Worm (Caenorhabditis elegans) whole organism, L1 larva: Measurements from ENCODE around the gene F57B9.3.

Source experiments
- C16A3.4 ChIP-seq: fragments of 150-350 bp; optimal IDR thresholded peaks from 2 replicates; lab custom pipeline; 2014; ENCODE audit warnings: missing biosample characterization, missing genetic modification characterization
- ama-1 ChIP-seq: fragments of 150-350 bp; optimal IDR thresholded peaks from 2 replicates; lab custom pipeline; 2014
- jun-1 ChIP-seq: fragments of 150-350 bp; optimal IDR thresholded peaks from 2 replicates; lab custom pipeline; 2014; ENCODE audit warnings: missing biosample characterization, missing genetic modification reagents, missing genetic modification characterization
- nhr-237 ChIP-seq: fragments of 150-350 bp; optimal IDR thresholded peaks from 2 replicates; lab custom pipeline; 2014; ENCODE audit warnings: missing biosample characterization, missing genetic modification characterization
- nhr-90 ChIP-seq: sonication (generic microtip); optimal IDR thresholded peaks from 2 replicates; lab custom pipeline; 2016; ENCODE audit warnings: mild to moderate bottlenecking, missing genetic modification characterization, missing compliant biosample characterization; ENCODE audit not compliant: poor library complexity
- pag-3 ChIP-seq: sonication (generic microtip); optimal IDR thresholded peaks from 2 replicates; lab custom pipeline; 2017; ENCODE audit warnings: missing genetic modification characterization, mild to moderate bottlenecking, missing compliant biosample characterization, antibody characterized with exemption, borderline replicate concordance; ENCODE audit not compliant: insufficient read depth
- rnt-1 ChIP-seq: sonication (generic microtip); optimal IDR thresholded peaks from 2 replicates; lab custom pipeline; 2016; ENCODE audit warnings: mild to moderate bottlenecking, missing genetic modification characterization, moderate library complexity, missing compliant biosample characterization
- snpc-4 ChIP-seq: fragments of 150-350 bp; optimal IDR thresholded peaks from 2 replicates; lab custom pipeline; 2014; ENCODE audit warnings: missing biosample characterization, missing genetic modification characterization
- snu-23 ChIP-seq: sonication (generic microtip); optimal IDR thresholded peaks from 2 replicates; lab custom pipeline; 2016; ENCODE audit warnings: missing genetic modification characterization, missing compliant biosample characterization
- swsn-7 ChIP-seq: sonication (generic microtip); optimal IDR thresholded peaks from 2 replicates; lab custom pipeline; 2016; ENCODE audit warnings: missing genetic modification characterization, missing compliant biosample characterization

ce11 chrIII:6912381-6912780 lies 27.2 kb upstream of the F57B9.3 start, which contains the start of gene pdf-1:
- TF ChIP-seq swsn-7, result no peak
- TF ChIP-seq snu-23 (GFP tag; lab: Kevin White, UChicago), result no peak
- no peak for TF ChIP-seq nhr-237 (tag; lab: Kevin White, UChicago)
- no peak for TF ChIP-seq snpc-4
- no peak for TF ChIP-seq jun-1 (tag; lab: Kevin White, UChicago)
- no peak for TF ChIP-seq ama-1 (lab: Kevin White, UChicago)
- TF ChIP-seq C16A3.4, result no peak
- no peak for TF ChIP-seq rnt-1 (tag; lab: Kevin White, UChicago)
- TF ChIP-seq pag-3 (tag; lab: Kevin White, UChicago), result no peak
- no peak for TF ChIP-seq nhr-90
